Worm (Caenorhabditis elegans) whole organism, late embryonic: Measurements from ENCODE around the gene patr-1.
A peak's percentile ranks its signal among the peaks of the same experiment; 100 is the strongest.

Experiments
- C08G9.2 ChIP-seq: sonication (generic microtip); optimal IDR thresholded peaks from 2 replicates; lab custom pipeline; 2016; ENCODE audit warnings: mild to moderate bottlenecking, missing genetic modification characterization, moderate library complexity, missing compliant biosample characterization
- C38D4.7 ChIP-seq: fragments of 200-800 bp; sonication (Bioruptor generic); optimal IDR thresholded peaks from 2 replicates; lab custom pipeline; 2018; ENCODE audit warnings: mild to moderate bottlenecking, missing genetic modification characterization, moderate library complexity, missing compliant biosample characterization
- F13H6.1 ChIP-seq: sonication (generic microtip); optimal IDR thresholded peaks from 2 replicates; lab custom pipeline; 2016; ENCODE audit warnings: missing genetic modification characterization, missing compliant biosample characterization
- K09A11.1 ChIP-seq: sonication (generic microtip); optimal IDR thresholded peaks from 2 replicates; lab custom pipeline; 2017; ENCODE audit warnings: antibody characterized with exemption, mild to moderate bottlenecking, missing genetic modification characterization, missing compliant biosample characterization; ENCODE audit not compliant: insufficient read depth
- Y22D7AL.16 ChIP-seq: sonication (generic microtip); optimal IDR thresholded peaks from 2 replicates; lab custom pipeline; 2016; ENCODE audit warnings: missing genetic modification characterization, missing compliant biosample characterization
- ahr-1 ChIP-seq: sonication (generic microtip); optimal IDR thresholded peaks from 2 replicates; lab custom pipeline; 2016; ENCODE audit warnings: missing genetic modification characterization, missing compliant biosample characterization
- ama-1 ChIP-seq: fragments of 150-350 bp; optimal IDR thresholded peaks from 2 replicates; lab custom pipeline; 2014
- ceh-14 ChIP-seq: sonication (generic microtip); optimal IDR thresholded peaks from 2 replicates; lab custom pipeline; 2016; ENCODE audit warnings: missing genotype, missing genetic modification characterization, missing compliant biosample characterization
- ceh-18 ChIP-seq: sonication (generic microtip); optimal IDR thresholded peaks from 2 replicates; lab custom pipeline; 2016; ENCODE audit warnings: missing genetic modification characterization, missing compliant biosample characterization
- ceh-19 ChIP-seq: fragments of 200-800 bp; sonication (Bioruptor generic); optimal IDR thresholded peaks from 2 replicates; lab custom pipeline; 2018; ENCODE audit warnings: mild to moderate bottlenecking, missing genetic modification characterization, missing compliant biosample characterization
- ceh-2 ChIP-seq: sonication (generic microtip); optimal IDR thresholded peaks from 2 replicates; lab custom pipeline; 2016; ENCODE audit warnings: missing genotype, missing genetic modification characterization, missing compliant biosample characterization
- ceh-30 ChIP-seq: fragments of 150-350 bp; optimal IDR thresholded peaks from 2 replicates; lab custom pipeline; 2014; ENCODE audit warnings: missing biosample characterization, missing genetic modification characterization
- ceh-34 ChIP-seq: sonication (generic microtip); optimal IDR thresholded peaks from 2 replicates; lab custom pipeline; 2016; ENCODE audit warnings: mild to moderate bottlenecking, missing genetic modification characterization, missing compliant biosample characterization
- ceh-45 ChIP-seq: fragments of 200-800 bp; sonication (Bioruptor generic); IDR thresholded peaks from 2 replicates; pipeline ENCODE4 v1.3.6; 2022; ENCODE audit warnings: missing genetic modification reagents, missing genetic modification characterization, missing compliant biosample characterization
- ceh-48 ChIP-seq: sonication (generic microtip); optimal IDR thresholded peaks from 2 replicates; lab custom pipeline; 2016; ENCODE audit warnings: missing genetic modification characterization, inconsistent platforms, missing compliant biosample characterization
- ceh-9 ChIP-seq: sonication (generic microtip); optimal IDR thresholded peaks from 2 replicates; lab custom pipeline; 2016; ENCODE audit warnings: mild to moderate bottlenecking, missing genetic modification characterization, inconsistent platforms, missing compliant biosample characterization
- dmd-4 ChIP-seq: sonication (generic microtip); optimal IDR thresholded peaks from 2 replicates; lab custom pipeline; 2016; ENCODE audit warnings: borderline replicate concordance, missing genetic modification characterization, missing compliant biosample characterization
- elt-4 ChIP-seq: sonication (generic microtip); optimal IDR thresholded peaks from 2 replicates; lab custom pipeline; 2016; ENCODE audit warnings: missing genetic modification characterization, missing compliant biosample characterization
- ets-4 ChIP-seq: sonication (generic microtip); optimal IDR thresholded peaks from 2 replicates; lab custom pipeline; 2016; ENCODE audit warnings: missing genetic modification characterization, missing compliant biosample characterization
- eyg-1 ChIP-seq: sonication (generic microtip); optimal IDR thresholded peaks from 2 replicates; lab custom pipeline; 2016; ENCODE audit warnings: missing genotype, missing genetic modification characterization, missing compliant biosample characterization
- gmeb-2 ChIP-seq: sonication (generic microtip); optimal IDR thresholded peaks from 2 replicates; lab custom pipeline; 2016; ENCODE audit warnings: missing genetic modification characterization, inconsistent platforms, missing compliant biosample characterization
- hlh-13 ChIP-seq: fragments of 200-800 bp; sonication (Bioruptor generic); optimal IDR thresholded peaks from 2 replicates; lab custom pipeline; 2018; ENCODE audit warnings: mild to moderate bottlenecking, missing genetic modification characterization, missing compliant biosample characterization
- hlh-15 ChIP-seq: sonication (generic microtip); optimal IDR thresholded peaks from 2 replicates; lab custom pipeline; 2016; ENCODE audit warnings: missing genetic modification characterization, missing compliant biosample characterization
- hlh-30 ChIP-seq: sonication (generic microtip); optimal IDR thresholded peaks from 2 replicates; lab custom pipeline; 2017; ENCODE audit warnings: antibody characterized with exemption, missing genetic modification characterization, missing compliant biosample characterization; ENCODE audit not compliant: insufficient read depth
- lim-6 ChIP-seq: sonication (generic microtip); optimal IDR thresholded peaks from 2 replicates; lab custom pipeline; 2016; ENCODE audit warnings: missing genetic modification characterization, missing compliant biosample characterization
- lin-11 ChIP-seq: fragments of 200-800 bp; sonication (Bioruptor generic); optimal IDR thresholded peaks from 2 replicates; lab custom pipeline; 2018; ENCODE audit warnings: mild to moderate bottlenecking, missing genetic modification characterization, missing compliant biosample characterization
- mec-3 ChIP-seq: sonication (generic microtip); optimal IDR thresholded peaks from 2 replicates; lab custom pipeline; 2016; ENCODE audit warnings: borderline replicate concordance, missing genetic modification characterization, missing compliant biosample characterization
- nfya-1 ChIP-seq: sonication (generic microtip); optimal IDR thresholded peaks from 2 replicates; lab custom pipeline; 2017; ENCODE audit warnings: missing genetic modification characterization, mild to moderate bottlenecking, missing compliant biosample characterization, antibody characterized with exemption, moderate library complexity
- npax-4 ChIP-seq: sonication (generic microtip); optimal IDR thresholded peaks from 2 replicates; lab custom pipeline; 2016; ENCODE audit warnings: missing genetic modification characterization, missing compliant biosample characterization
- pag-3 ChIP-seq: sonication (generic microtip); optimal IDR thresholded peaks from 2 replicates; lab custom pipeline; 2016; ENCODE audit warnings: missing compliant biosample characterization, missing genetic modification characterization, borderline replicate concordance
- pat-9 ChIP-seq: fragments of 200-800 bp; sonication (Bioruptor generic); optimal IDR thresholded peaks from 2 replicates; lab custom pipeline; 2018; ENCODE audit warnings: mild to moderate bottlenecking, missing genetic modification characterization, moderate library complexity, missing compliant biosample characterization
- pax-1 ChIP-seq: fragments of 150-350 bp; optimal IDR thresholded peaks from 2 replicates; lab custom pipeline; 2014; ENCODE audit warnings: missing biosample characterization, missing genetic modification characterization
- pha-4 ChIP-seq: fragments of 150-350 bp; optimal IDR thresholded peaks from 2 replicates; lab custom pipeline; 2018; ENCODE audit warnings: missing biosample characterization, missing genetic modification reagents, missing genetic modification characterization
- pqm-1 ChIP-seq: sonication (generic microtip); optimal IDR thresholded peaks from 2 replicates; lab custom pipeline; 2016; ENCODE audit warnings: missing genetic modification characterization, missing compliant biosample characterization
- pros-1 ChIP-seq: fragments of 150-350 bp; optimal IDR thresholded peaks from 2 replicates; lab custom pipeline; 2014; ENCODE audit warnings: missing biosample characterization, missing genetic modification reagents, missing genetic modification characterization
- rnt-1 ChIP-seq: sonication (generic microtip); optimal IDR thresholded peaks from 2 replicates; lab custom pipeline; 2016; ENCODE audit warnings: missing genetic modification characterization, missing compliant biosample characterization
- sdc-2 ChIP-seq: sonication (generic microtip); optimal IDR thresholded peaks from 2 replicates; lab custom pipeline; 2016; ENCODE audit warnings: missing genotype, missing genetic modification characterization, missing compliant biosample characterization
- sox-2 ChIP-seq: fragments of 200-800 bp; sonication (Bioruptor generic); IDR thresholded peaks from 2 replicates; pipeline ENCODE4 v1.3.6; 2022; ENCODE audit warnings: missing genetic modification reagents, missing genetic modification characterization, missing compliant biosample characterization
- syd-9 ChIP-seq: sonication (generic microtip); optimal IDR thresholded peaks from 2 replicates; lab custom pipeline; 2016; ENCODE audit warnings: mild to moderate bottlenecking, missing genetic modification characterization, moderate library complexity, missing compliant biosample characterization
- tbx-2 ChIP-seq: sonication (generic microtip); optimal IDR thresholded peaks from 2 replicates; lab custom pipeline; 2016; ENCODE audit warnings: missing genetic modification characterization, missing compliant biosample characterization
- unc-42 ChIP-seq: sonication (generic microtip); optimal IDR thresholded peaks from 2 replicates; lab custom pipeline; 2016; ENCODE audit warnings: missing genotype, missing genetic modification characterization, missing compliant biosample characterization
- unc-55 ChIP-seq: sonication (generic microtip); optimal IDR thresholded peaks from 2 replicates; lab custom pipeline; 2017; ENCODE audit warnings: missing biosample characterization, missing genetic modification reagents, missing genetic modification characterization
- ztf-16 ChIP-seq: sonication (generic microtip); optimal IDR thresholded peaks from 2 replicates; lab custom pipeline; 2017; ENCODE audit warnings: missing genetic modification characterization, missing compliant biosample characterization

The patr-1 gene

DNA sequence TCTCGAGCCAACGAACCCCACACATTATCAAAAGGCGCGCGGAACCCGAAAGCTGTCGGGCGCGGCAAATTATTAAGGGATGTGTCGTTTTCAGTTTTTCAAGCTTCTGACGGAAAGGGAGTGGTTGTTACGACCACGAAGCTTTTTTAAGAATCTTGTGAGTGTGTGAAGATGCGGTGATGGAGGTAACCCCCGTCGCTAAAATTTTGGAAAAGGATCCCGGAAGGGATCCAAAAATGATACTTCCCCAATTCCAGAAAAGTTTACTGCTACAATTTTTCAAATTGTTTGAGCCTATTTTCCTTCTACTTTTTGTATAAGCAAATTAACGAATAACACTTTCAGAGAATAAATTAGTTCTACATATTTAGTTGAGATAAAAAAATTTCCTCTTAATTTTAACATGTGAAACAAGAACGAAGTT, 21.0 kb downstream of the patr-1 start:
- TF ChIP-seq ceh-30 (tag; lab: Kevin White, UChicago) (peak; percentile 96), K09A11.1 (tag; lab: Kevin White, UChicago) (no peak), npax-4 (no peak)

DNA sequence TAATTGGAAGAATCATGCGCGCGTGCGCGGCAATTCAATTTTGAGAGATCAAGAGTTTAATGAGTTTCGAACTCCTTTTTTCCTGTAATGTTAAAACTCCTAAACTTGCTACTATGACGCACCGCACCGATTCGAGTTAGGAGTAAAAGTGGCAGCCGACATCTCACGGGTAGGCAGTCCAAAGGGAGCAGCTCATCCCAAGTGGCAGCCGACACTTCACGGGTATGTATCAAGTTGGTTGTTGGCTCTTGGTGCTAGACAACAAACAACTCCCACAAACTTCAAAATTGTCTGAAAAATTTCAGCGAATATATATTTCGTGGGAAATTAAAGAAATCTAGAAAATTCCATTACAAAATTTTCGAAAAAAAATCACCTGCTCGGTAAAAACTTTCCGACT, 24.6 kb downstream of the patr-1 start:
- TF ChIP-seq unc-42 (tag; lab: Kevin White, UChicago) (peak; percentile 28), ceh-9 (tag; lab: Kevin White, UChicago) (no peak)

DNA sequence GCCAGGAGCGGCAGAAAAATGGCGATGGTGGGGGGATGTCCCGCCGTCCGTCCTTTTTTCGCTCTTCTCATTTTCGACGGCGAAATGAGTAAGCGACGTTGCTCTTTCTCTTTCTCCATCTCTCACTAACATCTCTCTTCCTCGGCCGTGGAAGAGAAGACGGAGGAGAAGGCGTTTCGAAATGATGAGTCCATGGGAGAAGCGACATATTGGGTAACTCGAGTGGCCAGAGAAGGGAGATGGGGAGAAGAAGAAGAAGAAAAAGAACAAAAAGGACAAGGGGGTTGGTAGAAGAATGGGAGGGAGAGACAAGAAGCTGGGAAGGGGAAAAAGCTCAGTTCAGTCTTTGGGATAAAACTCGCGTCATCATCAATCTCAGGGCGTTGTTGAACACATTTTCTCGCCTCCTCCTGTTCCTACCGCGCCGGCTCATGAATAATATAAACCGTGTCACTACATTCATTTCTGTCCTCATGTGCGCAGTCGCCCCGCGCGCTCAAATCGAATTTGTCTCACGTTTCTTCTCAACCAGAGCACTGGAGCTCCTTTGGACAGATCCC, 26.0 kb downstream of the patr-1 start:
- no peak for TF ChIP-seq mec-3 (tag; lab: Kevin White, UChicago)
- TF ChIP-seq unc-42 (tag; lab: Kevin White, UChicago) = peak; percentile 75
- TF ChIP-seq hlh-13 (GFP tag; lab: Kevin White, UChicago) = no peak
- peak; percentile 35 for TF ChIP-seq ceh-14
- no peak for TF ChIP-seq syd-9 (tag; lab: Kevin White, UChicago)
- TF ChIP-seq sdc-2 = no peak
- TF ChIP-seq pqm-1 (tag; lab: Kevin White, UChicago) = no peak
- TF ChIP-seq tbx-2 (tag; lab: Kevin White, UChicago) = peak; percentile 50
- no peak for TF ChIP-seq hlh-30 (tag; lab: Kevin White, UChicago)
- TF ChIP-seq pag-3 (tag; lab: Kevin White, UChicago) = peak; percentile 27
- no peak for TF ChIP-seq pros-1 (tag; lab: Kevin White, UChicago)
- no peak for TF ChIP-seq ets-4 (tag; lab: Kevin White, UChicago)
- peak; percentile 79 for TF ChIP-seq ceh-34 (tag; lab: Kevin White, UChicago)
- TF ChIP-seq dmd-4 (tag; lab: Kevin White, UChicago) = no peak
- peak; percentile 60 for TF ChIP-seq ceh-19 (GFP tag; lab: Kevin White, UChicago)
- TF ChIP-seq ceh-2 (tag; lab: Kevin White, UChicago) = no peak
- peak; percentile 37 for TF ChIP-seq C08G9.2 (tag; lab: Kevin White, UChicago)
- TF ChIP-seq ahr-1 = no peak
- TF ChIP-seq lim-6 (tag; lab: Kevin White, UChicago) = peak; percentile 31
- TF ChIP-seq Y22D7AL.16 (tag; lab: Kevin White, UChicago) = no peak
- no peak for TF ChIP-seq ztf-16 (tag; lab: Kevin White, UChicago)
- no peak for TF ChIP-seq ceh-48 (tag; lab: Kevin White, UChicago)
- TF ChIP-seq C38D4.7 (GFP tag; lab: Kevin White, UChicago) = no peak
- peak; percentile 4 for TF ChIP-seq rnt-1
- TF ChIP-seq ceh-30 (tag; lab: Kevin White, UChicago) = no peak
- peak; percentile 46 for TF ChIP-seq nfya-1 (tag; lab: Kevin White, UChicago)
- TF ChIP-seq unc-55 = peak; percentile 47
- TF ChIP-seq ceh-18 (tag; lab: Kevin White, UChicago) = peak; percentile 18

DNA sequence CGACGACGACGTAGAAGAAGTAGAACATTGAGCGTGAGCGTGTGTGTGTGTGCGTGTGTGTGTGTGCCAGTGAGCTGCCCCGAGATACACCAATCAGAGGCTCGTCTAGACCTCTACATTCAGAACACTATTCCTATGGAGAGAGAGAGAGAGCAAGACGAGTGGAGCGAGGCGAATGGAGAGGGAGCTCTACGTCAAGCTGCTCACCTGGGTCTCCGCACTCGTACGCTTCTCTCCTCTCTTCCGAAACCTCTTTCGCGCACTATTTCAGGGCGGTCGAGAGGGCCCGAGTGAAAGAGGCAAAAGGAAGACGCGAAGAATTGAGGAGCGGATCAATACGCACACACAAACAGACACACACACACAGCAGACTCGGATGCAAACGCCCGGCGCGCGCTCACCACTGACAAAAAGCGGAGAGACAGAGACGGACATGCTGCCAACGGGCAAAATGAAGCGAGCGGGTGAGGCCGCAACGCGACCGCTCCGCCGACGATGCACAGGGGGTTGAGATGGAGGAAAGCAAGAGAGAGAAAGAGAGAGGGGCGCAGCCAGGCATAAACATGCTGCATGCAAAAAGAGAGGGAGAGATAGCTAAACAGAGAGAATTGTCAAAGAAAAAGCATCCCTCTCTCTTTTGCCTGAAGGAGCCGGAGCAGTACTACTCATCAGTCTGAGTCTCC, 28.1 kb downstream of the patr-1 start:
- TF ChIP-seq elt-4 (tag; lab: Kevin White, UChicago) (peak; percentile 79), rnt-1 (peak; percentile 89), pat-9 (tag; lab: Kevin White, UChicago) (no peak), hlh-15 (tag; lab: Kevin White, UChicago) (no peak), eyg-1 (peak; percentile 37), F13H6.1 (peak; percentile 82), ceh-34 (tag; lab: Kevin White, UChicago) (peak; percentile 94), ceh-45 (GFP tag; lab: Robert Waterston, UW) (no peak; the same call in 1 of the 2 replicates), ztf-16 (tag; lab: Kevin White, UChicago) (peak; percentile 55), ceh-9 (tag; lab: Kevin White, UChicago) (no peak), sox-2 (peak; percentile 1; the same call in 1 of the 2 replicates), pax-1 (tag; lab: Kevin White, UChicago) (no peak), pha-4 (no peak), gmeb-2 (tag; lab: Kevin White, UChicago) (no peak), mec-3 (tag; lab: Kevin White, UChicago) (peak; percentile 49), tbx-2 (tag; lab: Kevin White, UChicago) (peak; percentile 90), ets-4 (tag; lab: Kevin White, UChicago) (peak; percentile 78), syd-9 (tag; lab: Kevin White, UChicago) (peak; percentile 81), sdc-2 (peak; percentile 62), lin-11 (peak; percentile 30), dmd-4 (tag; lab: Kevin White, UChicago) (peak; percentile 64), lim-6 (tag; lab: Kevin White, UChicago) (peak; percentile 13), ama-1 (lab: Kevin White, UChicago) (no peak), ceh-14 (peak; percentile 83)
